Worm (Caenorhabditis elegans): ENCODE results near the gene set-2.

The set-2 gene

ce11 chrIII:4875663-4876062 lies 54.3 kb downstream of the set-2 start (continued):
- TF ChIP-seq lin-15B (tag; optimal IDR thresholded peaks at IDR 0.05) (no peak), lin-35 (GFP tag; optimal IDR thresholded peaks at IDR 0.05) (peak in 1 of 2 experiments; percentile 20), ces-1 (GFP tag; optimal IDR thresholded peaks at IDR 0.05) (no peak), efl-1 (optimal IDR thresholded peaks at IDR 0.05) (peak; percentile 2 to 34), efl-1 (GFP tag; optimal IDR thresholded peaks at IDR 0.05 in 1 of 2) (peak in 1 of 2 experiments; percentile 62), nhr-11 (tag; optimal IDR thresholded peaks at IDR 0.05) (no peak), lin-14 (GFP tag; optimal IDR thresholded peaks at IDR 0.05) (peak; percentile 61), dpl-1 (GFP tag; optimal IDR thresholded peaks at IDR 0.05) (peak in 1 of 3 experiments; percentile 40), fkh-8 (tag; optimal IDR thresholded peaks at IDR 0.05) (peak; percentile 77), nhr-76 (tag; optimal IDR thresholded peaks at IDR 0.05) (no peak), mep-1 (tag; optimal IDR thresholded peaks at IDR 0.05) (peak; percentile 38), irx-1 (tag; optimal IDR thresholded peaks at IDR 0.05) (no peak)

- TF ChIP-seq C16A3.4 (tag; optimal IDR thresholded peaks at IDR 0.05): no peak
- no peak for TF ChIP-seq efl-1 (optimal IDR thresholded peaks at IDR 0.05)
- peak in 1 of 2 experiments; percentile 31 for TF ChIP-seq efl-1 (GFP tag; optimal IDR thresholded peaks at IDR 0.05 in 1 of 2)
These were observed 55.3 kb downstream of the set-2 start, which contains the start of gene C35D10.12 for ce11 chrIII:4874671-4875070. Gene C35D10.12 (minus strand): TSS chrIII:4874771.

ce11 chrIII:4873395-4873794 lies 56.6 kb downstream of the set-2 start:
- TF ChIP-seq lsy-2 (tag; optimal IDR thresholded peaks at IDR 0.05) (no peak), irx-1 (tag; optimal IDR thresholded peaks at IDR 0.05) (no peak), mep-1 (tag; optimal IDR thresholded peaks at IDR 0.05) (no peak), fkh-10 (GFP tag; optimal IDR thresholded peaks at IDR 0.05) (no peak), ceh-63 (GFP tag; optimal IDR thresholded peaks at IDR 0.05) (no peak), grh-1 (GFP tag; IDR thresholded peaks at IDR 0.05) (no peak), lin-35 (GFP tag; optimal IDR thresholded peaks at IDR 0.05) (no peak), ets-5 (GFP tag; IDR thresholded peaks at IDR 0.05) (no peak), nhr-11 (tag; optimal IDR thresholded peaks at IDR 0.05) (no peak), mab-9 (GFP tag; IDR thresholded peaks at IDR 0.05) (no peak), F16B12.6 (tag; optimal IDR thresholded peaks at IDR 0.05) (no peak), unc-130 (tag; optimal IDR thresholded peaks at IDR 0.05) (no peak), nhr-77 (tag; optimal IDR thresholded peaks at IDR 0.05) (no peak), tlp-1 (tag; optimal IDR thresholded peaks at IDR 0.05) (no peak), snpc-4 (tag; optimal IDR thresholded peaks at IDR 0.05) (no peak), nhr-237 (tag; optimal IDR thresholded peaks at IDR 0.05) (no peak), ztf-4 (tag; optimal IDR thresholded peaks at IDR 0.05) (no peak), jun-1 (tag; optimal IDR thresholded peaks at IDR 0.05) (no peak), ceh-8 (GFP tag; optimal IDR thresholded peaks at IDR 0.05) (no peak)

All from whole organism, L1 larva.